Fruit fly (Drosophila melanogaster) whole organism, embryonic: Measurements from ENCODE around the gene CG43702.

Source experiments
- Bteb2 ChIP-seq: fragments of 200-800 bp; sonication (Bioruptor generic); optimal IDR thresholded peaks from 2 replicates; lab custom pipeline; 2016; ENCODE audit warnings: missing biosample characterization, missing genetic modification characterization
- CG10543 ChIP-seq: fragments of 200-800 bp; sonication (Bioruptor generic); optimal IDR thresholded peaks from 3 replicates; lab custom pipeline; 2017; ENCODE audit warnings: missing biosample characterization, mild to moderate bottlenecking, missing genetic modification characterization, moderate library complexity
- CG14710 ChIP-seq: fragments of 200-800 bp; sonication (Bioruptor generic); optimal IDR thresholded peaks from 3 replicates; lab custom pipeline; 2019; ENCODE audit warnings: missing biosample characterization, mild to moderate bottlenecking, missing genetic modification characterization, moderate library complexity
- CG15514 ChIP-seq: fragments of 200-800 bp; sonication (Bioruptor generic); optimal IDR thresholded peaks from 3 replicates; lab custom pipeline; 2017; ENCODE audit warnings: missing biosample characterization, missing genetic modification characterization, mild to moderate bottlenecking, moderate library complexity, missing genetic modification reagents
- CG1602 ChIP-seq: fragments of 200-800 bp; sonication (Bioruptor generic); optimal IDR thresholded peaks from 3 replicates; lab custom pipeline; 2016; ENCODE audit warnings: missing biosample characterization, missing genetic modification characterization
- CG18476 ChIP-seq: fragments of 200-800 bp; sonication (Bioruptor generic); optimal IDR thresholded peaks from 2 replicates; lab custom pipeline; 2016; ENCODE audit warnings: missing biosample characterization, mild to moderate bottlenecking, missing genetic modification characterization
- CG32532 ChIP-seq: fragments of 200-800 bp; sonication (Bioruptor generic); IDR thresholded peaks from 2 replicates; pipeline ENCODE4 v1.3.6; 2022; ENCODE audit warnings: missing biosample characterization, missing genetic modification characterization
- CG8478 ChIP-seq: fragments of >200 bp; optimal IDR thresholded peaks from 2 replicates; lab custom pipeline; 2018
- Trl ChIP-seq, 3 experiments: fragments of >200 bp in 2 of 3; fragments of 200-800 bp in 1 of 3; sonication (Bioruptor generic) in 1 of 3; optimal IDR thresholded peaks; 2 replicates in 1 of 3; 3 replicates in 2 of 3; lab custom pipeline; 2016 to 2017; ENCODE audit warnings: missing biosample characterization in 1 of 3, missing genetic modification characterization in 1 of 3
- gro ChIP-seq: fragments of 200-800 bp; sonication (Bioruptor generic); optimal IDR thresholded peaks from 2 replicates; lab custom pipeline; 2016; ENCODE audit warnings: missing biosample characterization, missing genetic modification characterization
- ham ChIP-seq: fragments of 200-800 bp; sonication (Bioruptor generic); IDR thresholded peaks from 2 replicates; pipeline ENCODE4 v1.3.6; 2022; ENCODE audit warnings: missing biosample characterization, missing genetic modification characterization
- lola ChIP-seq, 3 experiments: fragments of >200 bp in 2 of 3; fragments of 200-800 bp in 1 of 3; sonication (Bioruptor generic) in 1 of 3; optimal IDR thresholded peaks; 2 replicates each; lab custom pipeline; 2017 to 2019; ENCODE audit warnings: missing biosample characterization in 3 of 3, missing genetic modification characterization in 3 of 3, mild to moderate bottlenecking in 1 of 3, moderate library complexity in 1 of 3
- row ChIP-seq: fragments of 200-800 bp; sonication (Bioruptor generic); IDR thresholded peaks from 3 replicates; pipeline ENCODE4 v1.3.6; 2022; ENCODE audit warnings: missing biosample characterization, missing genetic modification characterization

DNA sequence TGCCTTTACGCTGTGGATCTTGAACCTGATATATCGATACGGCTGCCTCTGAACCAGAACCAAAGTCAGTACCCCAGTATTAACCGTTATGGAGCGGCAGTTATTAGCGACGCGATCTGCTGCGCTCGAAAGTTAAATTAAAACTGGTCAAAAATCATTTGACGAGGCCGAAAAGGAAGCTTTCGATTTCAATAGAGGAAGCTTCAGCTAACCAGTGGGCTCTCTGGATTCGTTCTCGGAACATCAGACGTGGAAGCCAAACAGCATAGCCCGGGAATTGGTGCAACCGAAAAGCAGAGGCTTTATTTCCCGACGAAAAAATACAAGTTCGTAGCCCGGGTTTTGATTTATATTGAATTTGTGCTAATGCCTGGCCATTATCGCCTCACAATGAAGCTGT, 5.8 kb upstream of the CG43702 start, which contains the start of gene Cpr78Ca:
- TF ChIP-seq Bteb2 (GFP tag; lab: Kevin White, UChicago) (no peak), row (no peak), lola (GFP tag; optimal IDR thresholded peaks at IDR 0.05; lab: Kevin White, UChicago) (no peak), CG8478 (lab: Kevin White, UChicago) (no peak), CG18476 (GFP tag; lab: Kevin White, UChicago) (no peak), Trl (optimal IDR thresholded peaks at IDR 0.05; lab: Kevin White, UChicago) (no peak), Trl (GFP tag; optimal IDR thresholded peaks at IDR 0.05; lab: Kevin White, UChicago) (no peak), CG14710 (no peak), gro (GFP tag; lab: Kevin White, UChicago) (no peak), CG1602 (GFP tag; lab: Kevin White, UChicago) (no peak), CG32532 (GFP tag; lab: Robert Waterston, UW) (no peak), CG10543 (GFP tag; lab: Kevin White, UChicago) (no peak), ham (GFP tag; lab: Robert Waterston, UW) (no peak), CG15514 (no peak)
